Fruit fly (Drosophila melanogaster): ENCODE measurements around the gene trol.

Gene trol

DNA sequence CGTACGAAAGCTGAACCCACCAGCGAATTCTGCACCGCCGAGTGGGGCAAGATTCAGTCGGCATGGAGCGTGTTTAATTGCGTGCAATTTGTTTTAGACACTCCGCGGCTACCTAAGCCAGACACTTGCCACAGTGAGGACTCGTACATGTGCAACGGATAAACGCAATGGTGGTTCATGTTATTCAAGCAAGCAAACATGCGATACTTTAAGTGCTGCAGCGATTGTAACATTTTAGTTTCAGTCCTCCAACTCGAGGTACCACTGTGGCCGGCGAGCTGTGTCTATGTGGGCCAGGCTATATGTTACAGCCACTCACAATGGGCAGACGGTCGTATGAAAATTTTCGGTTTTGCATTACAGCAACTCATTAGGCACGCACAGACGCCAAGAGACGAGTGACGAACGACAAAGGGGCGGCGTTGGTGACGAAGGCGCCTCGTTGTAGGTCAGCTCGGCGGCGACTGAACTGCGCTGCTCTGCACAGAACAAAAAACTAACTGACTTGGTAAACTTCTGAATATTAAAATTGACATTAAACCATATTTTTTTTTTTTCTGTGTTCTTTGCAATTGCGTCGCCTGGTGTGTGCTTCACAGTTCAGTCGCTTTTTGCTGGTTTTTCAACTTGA lies 11.3 kb downstream of the trol start (continued):
- TF ChIP-seq sqz (GFP tag; optimal IDR thresholded peaks at IDR 0.05) = no peak
- TF ChIP-seq CG17328 (GFP tag; IDR thresholded peaks at IDR 0.05) = peak; percentile 66
- TF ChIP-seq fd102C (GFP tag; optimal IDR thresholded peaks at IDR 0.05) = no peak
- TF ChIP-seq br (optimal IDR thresholded peaks at IDR 0.05) = no peak
- no peak for TF ChIP-seq CG3838 (GFP tag; optimal IDR thresholded peaks at IDR 0.05)
- no peak for TF ChIP-seq nerfin-2 (GFP tag; IDR thresholded peaks at IDR 0.05; ENCODE audit: partially characterized antibody)
- no peak for TF ChIP-seq CG4328 (GFP tag; optimal IDR thresholded peaks at IDR 0.05)
- no peak for TF ChIP-seq lov (optimal IDR thresholded peaks at IDR 0.05)
- no peak for TF ChIP-seq lov (GFP tag; IDR thresholded peaks at IDR 0.05)
- peak; percentile 13 for TF ChIP-seq CG9609 (GFP tag; optimal IDR thresholded peaks at IDR 0.05)
- TF ChIP-seq Hr51 (GFP tag; optimal IDR thresholded peaks at IDR 0.05) = peak in 1 of 2 experiments; percentile 66
- no peak for TF ChIP-seq Spps (tag; optimal IDR thresholded peaks at IDR 0.05)
- peak; percentile 38; the same call in 1 of the 2 replicates for TF ChIP-seq CG6272 (GFP tag; IDR thresholded peaks at IDR 0.05)
- TF ChIP-seq D (optimal IDR thresholded peaks at IDR 0.05) = no peak
- no peak for TF ChIP-seq D (GFP tag; optimal IDR thresholded peaks at IDR 0.05)
- TF ChIP-seq Atf3 (GFP tag; optimal IDR thresholded peaks at IDR 0.05) = no peak
- TF ChIP-seq CG8290 (GFP tag; optimal IDR thresholded peaks at IDR 0.05) = no peak
- peak in 1 of 2 experiments; percentile 93 for TF ChIP-seq CG8290 (tag; optimal IDR thresholded peaks at IDR 0.05)
- TF ChIP-seq Antp (GFP tag; optimal IDR thresholded peaks at IDR 0.05) = peak; percentile 70
- TF ChIP-seq CG11085 (GFP tag; IDR thresholded peaks at IDR 0.05) = 0 out of 2 replicates have a peak, but pooled peaks have one; percentile 15
- no peak for TF ChIP-seq tna (GFP tag; IDR thresholded peaks at IDR 0.05; ENCODE audit: partially characterized antibody)
- no peak for TF ChIP-seq hkb (optimal IDR thresholded peaks at IDR 0.05)
- TF ChIP-seq hkb (GFP tag; IDR thresholded peaks at IDR 0.05) = peak; percentile 64
- peak; percentile 55 for TF ChIP-seq mam (GFP tag; optimal IDR thresholded peaks at IDR 0.05)
- no peak for TF ChIP-seq salm (tag; optimal IDR thresholded peaks at IDR 0.05)
- TF ChIP-seq D19A (tag; optimal IDR thresholded peaks at IDR 0.05) = no peak
- no peak for TF ChIP-seq CG10147 (GFP tag; optimal IDR thresholded peaks at IDR 0.05)
- no peak for TF ChIP-seq exex (tag; optimal IDR thresholded peaks at IDR 0.05)
- TF ChIP-seq CG1024 (GFP tag; IDR thresholded peaks at IDR 0.05) = peak; percentile 54
- TF ChIP-seq inv (GFP tag; IDR thresholded peaks at IDR 0.05; ENCODE audit: partially characterized antibody) = no peak
- no peak for TF ChIP-seq unc-4 (GFP tag; IDR thresholded peaks at IDR 0.05; ENCODE audit: partially characterized antibody)
- no peak for TF ChIP-seq wek (GFP tag; optimal IDR thresholded peaks at IDR 0.05)
- no peak; the same call in 1 of the 2 replicates for TF ChIP-seq gt (GFP tag; IDR thresholded peaks at IDR 0.05)
- no peak for TF ChIP-seq slou (GFP tag; optimal IDR thresholded peaks at IDR 0.05)
- peak; percentile 30 for TF ChIP-seq CG7556 (GFP tag; optimal IDR thresholded peaks at IDR 0.05)
- no peak for TF ChIP-seq luna (GFP tag; optimal IDR thresholded peaks at IDR 0.05)
- peak; percentile 15 for TF ChIP-seq Sry-δ (GFP tag; optimal IDR thresholded peaks at IDR 0.05)
- no peak for TF ChIP-seq CG17612 (GFP tag; IDR thresholded peaks at IDR 0.05)
- peak; percentile 21; the same call in 1 of the 2 replicates for TF ChIP-seq seq (GFP tag; IDR thresholded peaks at IDR 0.05)
- no peak for TF ChIP-seq CG2116 (GFP tag; optimal IDR thresholded peaks at IDR 0.05)
- peak; percentile 8 for TF ChIP-seq MTF-1 (GFP tag; optimal IDR thresholded peaks at IDR 0.05; ENCODE audit: borderline replicate concordance)
- no peak for TF ChIP-seq bbx (GFP tag; IDR thresholded peaks at IDR 0.05; ENCODE audit: partially characterized antibody)
- TF ChIP-seq scrt (GFP tag; optimal IDR thresholded peaks at IDR 0.05) = peak; percentile 34
- no peak for TF ChIP-seq CG12299 (tag; optimal IDR thresholded peaks at IDR 0.05)
- peak; percentile 58 for TF ChIP-seq gem (tag; optimal IDR thresholded peaks at IDR 0.05)
- TF ChIP-seq Dref (GFP tag; IDR thresholded peaks at IDR 0.05) = no peak
- no peak for TF ChIP-seq toy (GFP tag; IDR thresholded peaks at IDR 0.05)
- TF ChIP-seq az2 (GFP tag; optimal IDR thresholded peaks at IDR 0.05) = peak; percentile 49
- TF ChIP-seq bowl (GFP tag; IDR thresholded peaks at IDR 0.05) = 0 out of 2 replicates have a peak, but pooled peaks have one; percentile 36
- no peak for TF ChIP-seq p53 (GFP tag; optimal IDR thresholded peaks at IDR 0.05)
- no peak; the same call in 1 of the 2 replicates for TF ChIP-seq Taf1 (GFP tag; IDR thresholded peaks at IDR 0.05)
